Worm (Caenorhabditis elegans): Measurements from ENCODE around the gene kap-1.

DNA sequence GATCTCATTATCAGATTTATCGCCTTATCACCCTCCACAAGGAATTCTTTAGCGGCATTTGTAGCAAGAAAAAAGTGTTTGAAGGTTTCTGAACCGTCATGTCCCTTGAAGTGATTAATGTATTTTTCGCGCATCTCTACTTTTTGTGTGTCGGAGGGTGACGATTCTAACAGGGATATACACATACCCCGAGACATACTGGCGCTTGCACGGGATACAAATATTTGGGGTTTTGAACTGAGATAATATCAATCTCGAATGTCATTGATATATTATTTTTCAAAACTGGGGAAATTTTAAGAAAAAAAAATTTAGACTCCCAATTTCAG is 33.0 kb upstream of the kap-1 start:
- no peak for TF ChIP-seq R02D3.7 (tag; optimal IDR thresholded peaks at IDR 0.05)
- TF ChIP-seq ceh-28 (tag; optimal IDR thresholded peaks at IDR 0.05), result no peak

All from whole organism, L3 larva.